Worm (Caenorhabditis elegans) whole organism, L2 larva: ENCODE measurements around the gene wrt-4.

Experiments used
- C34F6.9 ChIP-seq: fragments of 150-350 bp; optimal IDR thresholded peaks from 2 replicates; lab custom pipeline; 2014; ENCODE audit warnings: missing biosample characterization, missing genetic modification characterization
- F13H6.1 ChIP-seq: sonication (generic microtip); optimal IDR thresholded peaks from 2 replicates; lab custom pipeline; 2016; ENCODE audit warnings: missing genetic modification characterization, missing compliant biosample characterization
- R02D3.7 ChIP-seq: fragments of 150-350 bp; optimal IDR thresholded peaks from 2 replicates; lab custom pipeline; 2014; ENCODE audit warnings: missing biosample characterization, missing genetic modification characterization
- Y55F3AM.14 ChIP-seq: fragments of 200-800 bp; sonication (Bioruptor generic); optimal IDR thresholded peaks from 2 replicates; lab custom pipeline; 2018; ENCODE audit warnings: mild to moderate bottlenecking, missing genetic modification characterization, missing compliant biosample characterization
- ZK546.5 ChIP-seq: sonication (generic microtip); optimal IDR thresholded peaks from 2 replicates; lab custom pipeline; 2017; ENCODE audit warnings: missing biosample characterization, missing genetic modification characterization
- alr-1 ChIP-seq: fragments of 150-350 bp; optimal IDR thresholded peaks from 2 replicates; lab custom pipeline; 2014; ENCODE audit warnings: missing biosample characterization, missing genetic modification characterization
- aly-2 ChIP-seq: fragments of 150-350 bp; optimal IDR thresholded peaks from 2 replicates; lab custom pipeline; 2014; ENCODE audit warnings: missing biosample characterization, missing genetic modification characterization
- blmp-1 ChIP-seq: sonication (generic microtip); optimal IDR thresholded peaks from 2 replicates; lab custom pipeline; 2017; ENCODE audit warnings: missing genetic modification characterization, mild to moderate bottlenecking, missing compliant biosample characterization, antibody characterized with exemption, moderate library complexity; ENCODE audit not compliant: insufficient read depth
- ceh-16 ChIP-seq: fragments of 150-350 bp; optimal IDR thresholded peaks from 2 replicates; lab custom pipeline; 2014; ENCODE audit warnings: missing biosample characterization, missing genetic modification characterization
- crh-2 ChIP-seq: sonication (generic microtip); optimal IDR thresholded peaks from 2 replicates; lab custom pipeline; 2017; ENCODE audit warnings: missing biosample characterization, missing genetic modification characterization
- dmd-4 ChIP-seq: sonication (generic microtip); optimal IDR thresholded peaks from 2 replicates; lab custom pipeline; 2017; ENCODE audit warnings: missing biosample characterization, missing genetic modification characterization
- elt-1 ChIP-seq: fragments of 150-350 bp; optimal IDR thresholded peaks from 2 replicates; lab custom pipeline; 2014; ENCODE audit warnings: missing biosample characterization, missing genetic modification characterization
- fos-1 ChIP-seq: fragments of 150-350 bp; optimal IDR thresholded peaks from 2 replicates; lab custom pipeline; 2014; ENCODE audit warnings: missing biosample characterization, missing genetic modification characterization
- gmeb-1 ChIP-seq: fragments of 150-350 bp; optimal IDR thresholded peaks from 2 replicates; lab custom pipeline; 2014; ENCODE audit warnings: missing biosample characterization, missing genetic modification characterization
- lin-13 ChIP-seq: fragments of 150-350 bp; optimal IDR thresholded peaks from 2 replicates; lab custom pipeline; 2014; ENCODE audit warnings: missing biosample characterization, missing genetic modification reagents, missing genetic modification characterization
- lsy-2 ChIP-seq, 2 experiments: fragments of 150-350 bp in 1 of 2; sonication (generic microtip) in 1 of 2; optimal IDR thresholded peaks; 2 replicates each; lab custom pipeline; 2014 to 2017; ENCODE audit warnings: missing biosample characterization in 2 of 2, missing genetic modification characterization in 2 of 2
- mab-5 ChIP-seq: fragments of 150-350 bp; optimal IDR thresholded peaks from 2 replicates; lab custom pipeline; 2014; ENCODE audit warnings: missing biosample characterization, missing genetic modification characterization
- mbf-1 ChIP-seq: sonication (generic microtip); optimal IDR thresholded peaks from 2 replicates; lab custom pipeline; 2017; ENCODE audit warnings: missing biosample characterization, missing genetic modification characterization
- mdl-1 ChIP-seq, 2 experiments: fragments of 150-350 bp in 1 of 2; sonication (generic microtip) in 1 of 2; optimal IDR thresholded peaks; 2 replicates each; lab custom pipeline; 2017; ENCODE audit warnings: missing biosample characterization in 2 of 2, missing genetic modification characterization in 2 of 2
- nhr-11 ChIP-seq: fragments of 150-350 bp; optimal IDR thresholded peaks from 2 replicates; lab custom pipeline; 2014; ENCODE audit warnings: missing biosample characterization, missing genetic modification characterization
- nhr-129 ChIP-seq: fragments of 150-350 bp; optimal IDR thresholded peaks from 2 replicates; lab custom pipeline; 2014; ENCODE audit warnings: missing biosample characterization, missing genetic modification characterization
- nhr-21 ChIP-seq: fragments of 150-350 bp; optimal IDR thresholded peaks from 2 replicates; lab custom pipeline; 2014; ENCODE audit warnings: missing biosample characterization, missing genetic modification characterization
- nhr-237 ChIP-seq: fragments of 150-350 bp; optimal IDR thresholded peaks from 2 replicates; lab custom pipeline; 2014; ENCODE audit warnings: missing biosample characterization, missing genetic modification characterization
- nhr-6 ChIP-seq: fragments of 150-350 bp; optimal IDR thresholded peaks from 2 replicates; lab custom pipeline; 2014; ENCODE audit warnings: missing biosample characterization, missing genetic modification characterization
- peb-1 ChIP-seq: fragments of 150-350 bp; optimal IDR thresholded peaks from 2 replicates; lab custom pipeline; 2014; ENCODE audit warnings: missing biosample characterization, missing genetic modification characterization
- sem-4 ChIP-seq: fragments of 150-350 bp; optimal IDR thresholded peaks from 2 replicates; lab custom pipeline; 2014; ENCODE audit warnings: missing biosample characterization, missing genetic modification reagents, missing genetic modification characterization
- sma-3 ChIP-seq: sonication (generic microtip); optimal IDR thresholded peaks from 2 replicates; lab custom pipeline; 2016; ENCODE audit warnings: missing genetic modification reagents, missing genetic modification characterization, missing compliant biosample characterization
- sma-9 ChIP-seq, 2 experiments: fragments of 150-350 bp in 1 of 2; sonication (generic microtip) in 1 of 2; optimal IDR thresholded peaks; 2 replicates each; lab custom pipeline; 2014 to 2016; ENCODE audit warnings: missing genetic modification characterization in 2 of 2, mild to moderate bottlenecking in 1 of 2, missing biosample characterization in 1 of 2, missing compliant biosample characterization in 1 of 2, missing genetic modification reagents in 1 of 2, moderate library complexity in 1 of 2
- snpc-4 ChIP-seq: fragments of 150-350 bp; optimal IDR thresholded peaks from 2 replicates; lab custom pipeline; 2014; ENCODE audit warnings: missing biosample characterization, missing genetic modification characterization
- unc-55 ChIP-seq: fragments of 150-350 bp; sonication (generic microtip); optimal IDR thresholded peaks from 3 replicates; lab custom pipeline; 2014; ENCODE audit warnings: missing biosample characterization, missing genetic modification reagents, missing genetic modification characterization
- unc-62 ChIP-seq: fragments of 150-350 bp; optimal IDR thresholded peaks from 2 replicates; lab custom pipeline; 2014; ENCODE audit warnings: missing biosample characterization, missing genetic modification reagents, missing genetic modification characterization
- ztf-1 ChIP-seq: fragments of 200-800 bp; sonication (Bioruptor generic); conservative IDR thresholded peaks from 2 replicates; pipeline ENCODE4 v1.3.6; 2022; ENCODE audit warnings: missing genetic modification characterization, missing compliant biosample characterization
- ztf-11 ChIP-seq: sonication (generic microtip); optimal IDR thresholded peaks from 2 replicates; lab custom pipeline; 2017; ENCODE audit warnings: missing biosample characterization, missing genetic modification characterization

wrt-4 gene

ce11 chrX:15786726-15787125, 29.7 kb upstream of the wrt-4 start, which contains the start of gene Y7A5A.5:
Gene Y7A5A.5, minus strand, starts transcription at chrX:15786826.
- TF ChIP-seq nhr-237 (tag; lab: Kevin White, UChicago): no peak
- TF ChIP-seq ceh-16 (tag; lab: Kevin White, UChicago): no peak
- no peak for TF ChIP-seq elt-1
- no peak for TF ChIP-seq mbf-1 (tag; lab: Kevin White, UChicago)

- TF ChIP-seq ztf-11 (tag; lab: Kevin White, UChicago): no peak
Measured at ce11 chrX:15784570-15784969, 27.5 kb upstream of the wrt-4 start, which contains the start of gene Y7A5A.3. Gene Y7A5A.3, minus strand, starts transcription at chrX:15784670.

ce11 chrX:15782027-15782426, 25.0 kb upstream of the wrt-4 start, which contains the start of gene Y7A5A.24:
Gene Y7A5A.24, minus strand, starts transcription at chrX:15782127.
- TF ChIP-seq mdl-1 (tag; optimal IDR thresholded peaks at IDR 0.05; lab: Kevin White, UChicago): no peak
- no peak for TF ChIP-seq gmeb-1 (tag; lab: Kevin White, UChicago)
- TF ChIP-seq Y55F3AM.14 (GFP tag; lab: Kevin White, UChicago): no peak
- no peak for TF ChIP-seq ceh-16 (tag; lab: Kevin White, UChicago)
- no peak for TF ChIP-seq F13H6.1 (tag; lab: Kevin White, UChicago)
- no peak for TF ChIP-seq sma-9 (GFP tag; optimal IDR thresholded peaks at IDR 0.05; lab: Kevin White, UChicago)
- TF ChIP-seq sma-9 (tag; optimal IDR thresholded peaks at IDR 0.05; lab: Kevin White, UChicago): no peak
- no peak for TF ChIP-seq nhr-11
- no peak for TF ChIP-seq blmp-1 (tag; lab: Kevin White, UChicago)
- TF ChIP-seq mab-5 (tag; lab: Kevin White, UChicago): no peak
- TF ChIP-seq sma-3 (GFP tag; lab: Kevin White, UChicago): no peak

- TF ChIP-seq alr-1 (tag; lab: Kevin White, UChicago) (no peak), ztf-1 (GFP tag; lab: Robert Waterston, UW) (no peak), nhr-6 (tag; lab: Kevin White, UChicago) (peak; percentile 27), nhr-129 (tag; lab: Kevin White, UChicago) (peak; percentile 75), sma-9 (GFP tag; optimal IDR thresholded peaks at IDR 0.05; lab: Kevin White, UChicago) (peak; percentile 28), sma-9 (tag; optimal IDR thresholded peaks at IDR 0.05; lab: Kevin White, UChicago) (no peak), C34F6.9 (peak; percentile 15), snpc-4 (peak; percentile 20), crh-2 (tag; lab: Kevin White, UChicago) (peak; percentile 95), unc-55 (GFP tag; lab: Kevin White, UChicago) (no peak), lsy-2 (tag; optimal IDR thresholded peaks at IDR 0.05; lab: Kevin White, UChicago) (peak in 1 of 2 experiments; percentile 86), R02D3.7 (no peak), peb-1 (tag; lab: Kevin White, UChicago) (no peak), dmd-4 (no peak), fos-1 (peak; percentile 74), mab-5 (tag; lab: Kevin White, UChicago) (no peak), blmp-1 (tag; lab: Kevin White, UChicago) (no peak), sem-4 (tag; lab: Kevin White, UChicago) (no peak), Y55F3AM.14 (GFP tag; lab: Kevin White, UChicago) (no peak), nhr-21 (tag; lab: Kevin White, UChicago) (peak; percentile 11), F13H6.1 (tag; lab: Kevin White, UChicago) (peak; percentile 40), lin-13 (peak; percentile 23), ZK546.5 (no peak), unc-62 (GFP tag; lab: Kevin White, UChicago) (no peak), elt-1 (no peak), gmeb-1 (tag; lab: Kevin White, UChicago) (peak; percentile 25)
- TF ChIP-seq, all 48 proteins: peak for 12
Measured at ce11 chrX:15779503-15779902, 22.4 kb upstream of the wrt-4 start.

- TF ChIP-seq aly-2 (tag; lab: Kevin White, UChicago): no peak
- TF ChIP-seq fos-1: peak; percentile 12
Measured at ce11 chrX:15773262-15773908, 16.3 kb upstream of the wrt-4 start, which contains the start of gene Y7A5A.13. Gene Y7A5A.13, plus strand, starts transcription at chrX:15773858.
